Fruit fly (Drosophila melanogaster): Measurements from ENCODE around the gene mib2.

DNA sequence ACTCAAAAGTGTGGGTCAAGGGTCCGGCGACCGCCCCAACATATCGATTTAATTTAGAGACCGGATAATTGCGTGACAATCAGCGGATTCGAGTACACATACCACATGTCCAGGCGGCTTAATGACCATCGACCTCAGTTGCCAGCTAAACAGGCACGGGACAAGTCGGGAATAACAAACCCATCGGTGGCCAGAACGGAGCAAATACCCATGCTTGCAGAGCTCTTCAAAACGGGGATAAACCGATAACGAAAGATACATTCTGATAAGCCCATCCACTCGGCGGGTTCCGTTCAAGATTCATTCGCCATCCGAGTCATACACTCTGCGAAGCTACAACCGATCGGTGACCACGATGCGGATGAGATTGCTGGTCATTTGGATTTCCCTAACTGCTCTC lies 43.5 kb upstream of the mib2 start, which contains the start of gene CG15169:
- no peak for TF ChIP-seq Sin3A (optimal IDR thresholded peaks at IDR 0.05)
- TF ChIP-seq psq (optimal IDR thresholded peaks at IDR 0.05): no peak
- no peak for TF ChIP-seq h (optimal IDR thresholded peaks at IDR 0.05)
- no peak for TF ChIP-seq ttk (optimal IDR thresholded peaks at IDR 0.05)
